Fruit fly (Drosophila melanogaster) whole organism, adult: ENCODE results near the gene Gr85a.

Experiments used
- CG11617 ChIP-seq: fragments of 200-800 bp; sonication (Bioruptor generic); optimal IDR thresholded peaks from 2 replicates; lab custom pipeline; 2017; ENCODE audit warnings: mild to moderate bottlenecking, missing biosample characterization, missing genetic modification reagents, missing genetic modification characterization
- CG12768 ChIP-seq: fragments of 200-800 bp; sonication (Bioruptor generic); optimal IDR thresholded peaks from 2 replicates; lab custom pipeline; 2017; ENCODE audit warnings: missing biosample characterization, missing genetic modification characterization, mild to moderate bottlenecking, moderate library complexity, missing genetic modification reagents
- CG14711 ChIP-seq: fragments of 200-800 bp; sonication (Bioruptor generic); optimal IDR thresholded peaks from 2 replicates; lab custom pipeline; 2018; ENCODE audit warnings: missing biosample characterization, mild to moderate bottlenecking, missing genetic modification characterization, moderate library complexity
- CG1620 ChIP-seq: fragments of 200-800 bp; sonication (Bioruptor generic); optimal IDR thresholded peaks from 2 replicates; lab custom pipeline; 2016; ENCODE audit warnings: missing biosample characterization, missing genetic modification characterization
- CG33017 ChIP-seq: fragments of 200-800 bp; sonication (Bioruptor generic); optimal IDR thresholded peaks from 2 replicates; lab custom pipeline; 2018; ENCODE audit warnings: missing biosample characterization, mild to moderate bottlenecking, missing genetic modification characterization, moderate library complexity
- CG5204 ChIP-seq: fragments of 200-800 bp; sonication (Bioruptor generic); optimal IDR thresholded peaks from 2 replicates; lab custom pipeline; 2016; ENCODE audit warnings: missing biosample characterization, missing genetic modification characterization
- CG7045 ChIP-seq: fragments of 200-800 bp; sonication (Bioruptor generic); optimal IDR thresholded peaks from 2 replicates; lab custom pipeline; 2017; ENCODE audit warnings: missing biosample characterization, mild to moderate bottlenecking, missing genetic modification characterization
- CG7101 ChIP-seq: fragments of 200-800 bp; sonication (Bioruptor generic); optimal IDR thresholded peaks from 2 replicates; lab custom pipeline; 2018; ENCODE audit warnings: missing biosample characterization, mild to moderate bottlenecking, missing genetic modification characterization, moderate library complexity
- Clk ChIP-seq: fragments of 200-800 bp; sonication (Bioruptor generic); optimal IDR thresholded peaks from 2 replicates; lab custom pipeline; 2017; ENCODE audit warnings: missing biosample characterization, missing genetic modification characterization
- Crg-1 ChIP-seq: fragments of 200-800 bp; sonication (Bioruptor generic); optimal IDR thresholded peaks from 2 replicates; lab custom pipeline; 2016; ENCODE audit warnings: missing biosample characterization, missing genetic modification characterization
- Hr96 ChIP-seq: fragments of 200-800 bp; sonication (Bioruptor generic); optimal IDR thresholded peaks from 2 replicates; lab custom pipeline; 2016; ENCODE audit warnings: missing biosample characterization, missing genetic modification characterization
- Mnt ChIP-seq: fragments of 200-800 bp; sonication (Bioruptor generic); optimal IDR thresholded peaks from 2 replicates; lab custom pipeline; 2016; ENCODE audit warnings: missing biosample characterization, mild to moderate bottlenecking, missing genetic modification characterization
- bab1 ChIP-seq: fragments of 200-800 bp; sonication (Bioruptor generic); optimal IDR thresholded peaks from 3 replicates; lab custom pipeline; 2019; ENCODE audit warnings: missing biosample characterization, mild to moderate bottlenecking, missing genetic modification characterization, moderate library complexity
- cic ChIP-seq: fragments of 200-800 bp; sonication (Bioruptor generic); optimal IDR thresholded peaks from 2 replicates; lab custom pipeline; 2017; ENCODE audit warnings: missing biosample characterization, mild to moderate bottlenecking, missing genetic modification characterization, moderate library complexity
- cnc ChIP-seq, 2 experiments: fragments of >200 bp; optimal IDR thresholded peaks; 2 replicates each; lab custom pipeline; 2017
- kay ChIP-seq: fragments of 200-800 bp; sonication (Bioruptor generic); peaks from one replicate; lab custom pipeline; 2016; ENCODE audit warnings: missing biosample characterization, missing genetic modification characterization, borderline replicate concordance
- ovo ChIP-seq: fragments of 200-800 bp; sonication (Bioruptor generic); optimal IDR thresholded peaks from 2 replicates; lab custom pipeline; 2016; ENCODE audit warnings: missing biosample characterization, missing genetic modification characterization
- pad ChIP-seq: fragments of 200-800 bp; sonication (Bioruptor generic); optimal IDR thresholded peaks from 3 replicates; lab custom pipeline; 2017; ENCODE audit warnings: missing biosample characterization, missing genetic modification characterization, mild to moderate bottlenecking, moderate library complexity, missing genetic modification reagents
- tj ChIP-seq: fragments of 200-800 bp; sonication (Bioruptor generic); optimal IDR thresholded peaks from 3 replicates; lab custom pipeline; 2017; ENCODE audit warnings: missing biosample characterization, mild to moderate bottlenecking, missing genetic modification characterization, moderate library complexity
- toe ChIP-seq: fragments of 200-800 bp; sonication (Bioruptor generic); optimal IDR thresholded peaks from 2 replicates; lab custom pipeline; 2016; ENCODE audit warnings: missing biosample characterization, missing genetic modification characterization

The Gr85a gene

dm6 chr3R:9949903-9950302 is 46.7 kb downstream of the Gr85a start:
- TF ChIP-seq Clk (GFP tag; lab: Kevin White, UChicago) (peak; percentile 43), bab1 (GFP tag; lab: Kevin White, UChicago) (peak; percentile 64), CG7045 (peak; percentile 12), cnc (optimal IDR thresholded peaks at IDR 0.05; lab: Kevin White, UChicago) (peak in 1 of 2 experiments; percentile 57), CG12768 (GFP tag; lab: Kevin White, UChicago) (peak; percentile 86), CG1620 (GFP tag; lab: Kevin White, UChicago) (no peak), toe (GFP tag; lab: Kevin White, UChicago) (no peak), CG33017 (tag; lab: Kevin White, UChicago) (peak; percentile 26), CG11617 (peak; percentile 33), CG5204 (GFP tag; lab: Kevin White, UChicago) (no peak), pad (GFP tag; lab: Kevin White, UChicago) (peak; percentile 49), cic (GFP tag; lab: Kevin White, UChicago) (peak; percentile 95), tj (GFP tag; lab: Kevin White, UChicago) (peak; percentile 6), CG7101 (tag; lab: Kevin White, UChicago) (peak; percentile 15), kay (GFP tag; lab: Kevin White, UChicago) (no peak), Mnt (GFP tag; lab: Kevin White, UChicago) (peak; percentile 97), Crg-1 (peak; percentile 2)

dm6 chr3R:9946493-9946892 is 50.1 kb downstream of the Gr85a start:
- TF ChIP-seq Mnt (GFP tag; lab: Kevin White, UChicago): no peak
- peak; percentile 55 for TF ChIP-seq Clk (GFP tag; lab: Kevin White, UChicago)
- TF ChIP-seq CG1620 (GFP tag; lab: Kevin White, UChicago): no peak
- TF ChIP-seq CG11617: peak; percentile 16
- peak; percentile 84 for TF ChIP-seq CG12768 (GFP tag; lab: Kevin White, UChicago)
- no peak for TF ChIP-seq tj (GFP tag; lab: Kevin White, UChicago)
- no peak for TF ChIP-seq kay (GFP tag; lab: Kevin White, UChicago)
- peak; percentile 15 for TF ChIP-seq ovo (GFP tag; lab: Kevin White, UChicago)
- TF ChIP-seq Crg-1: no peak
- TF ChIP-seq cic (GFP tag; lab: Kevin White, UChicago): peak; percentile 76
- TF ChIP-seq CG7101 (tag; lab: Kevin White, UChicago): no peak
- peak; percentile 46 for TF ChIP-seq pad (GFP tag; lab: Kevin White, UChicago)
- TF ChIP-seq cnc (optimal IDR thresholded peaks at IDR 0.05; lab: Kevin White, UChicago): no peak
- TF ChIP-seq toe (GFP tag; lab: Kevin White, UChicago): no peak
- peak; percentile 42 for TF ChIP-seq CG7045
- no peak for TF ChIP-seq CG5204 (GFP tag; lab: Kevin White, UChicago)
- no peak for TF ChIP-seq Hr96
- TF ChIP-seq bab1 (GFP tag; lab: Kevin White, UChicago): no peak
- peak; percentile 16 for TF ChIP-seq CG33017 (tag; lab: Kevin White, UChicago)
- no peak for TF ChIP-seq CG14711 (tag; lab: Kevin White, UChicago)
